Worm (Caenorhabditis elegans): ENCODE measurements around the gene cpr-3.

ce11 chrV:15305502-15305901 is 7.0 kb upstream of the cpr-3 start, which contains the start of gene T26H8.5:
- TF ChIP-seq mep-1 (tag; optimal IDR thresholded peaks at IDR 0.05), result no peak
- no peak for TF ChIP-seq elt-3 (tag; optimal IDR thresholded peaks at IDR 0.05)
- TF ChIP-seq unc-62 (GFP tag; optimal IDR thresholded peaks at IDR 0.05), result no peak
- TF ChIP-seq nhr-12 (tag; optimal IDR thresholded peaks at IDR 0.05), result no peak
- TF ChIP-seq cnd-1 (tag; optimal IDR thresholded peaks at IDR 0.05), result no peak
- no peak for TF ChIP-seq nhr-237 (tag; optimal IDR thresholded peaks at IDR 0.05)

Data from whole organism, mixed stage, embryonic.